Fruit fly (Drosophila melanogaster): ENCODE results near the gene CG34273.

The CG34273 gene

dm6 chr3R:14486469-14486868, 30.4 kb upstream of the CG34273 start (continued):
- TF ChIP-seq Drgx (GFP tag; IDR thresholded peaks at IDR 0.05) (peak; percentile 64), trh (GFP tag; optimal IDR thresholded peaks at IDR 0.05) (no peak), sens (GFP tag) (peak; percentile 38), Atf3 (GFP tag; optimal IDR thresholded peaks at IDR 0.05) (no peak)

- TF ChIP-seq tgo (GFP tag; IDR thresholded peaks at IDR 0.05): peak; percentile 28; the same call in 1 of the 3 replicates
- TF ChIP-seq lmd (GFP tag; IDR thresholded peaks at IDR 0.05): 0 out of 2 replicates have a peak, but pooled peaks have one; percentile 11
- TF ChIP-seq dmrt11E (tag; optimal IDR thresholded peaks at IDR 0.05): peak; percentile 13
- peak in 1 of 2 experiments; percentile 21 for TF ChIP-seq bsh (GFP tag; optimal IDR thresholded peaks at IDR 0.05)
- TF ChIP-seq CG12104 (GFP tag; optimal IDR thresholded peaks at IDR 0.05): no peak
- peak; percentile 6 for TF ChIP-seq CG13424 (tag; optimal IDR thresholded peaks at IDR 0.05)
- peak in 1 of 2 experiments; percentile 31 for TF ChIP-seq Hr51 (GFP tag; optimal IDR thresholded peaks at IDR 0.05)
- TF ChIP-seq CG1603 (tag; optimal IDR thresholded peaks at IDR 0.05): peak; percentile 20
- TF ChIP-seq lola (GFP tag; optimal IDR thresholded peaks at IDR 0.05): peak in 1 of 3 experiments; percentile 8
- TF ChIP-seq phol (tag; optimal IDR thresholded peaks at IDR 0.05): peak; percentile 4
- peak; percentile 24 for TF ChIP-seq Blimp-1 (GFP tag; optimal IDR thresholded peaks at IDR 0.05)
- TF ChIP-seq gcm (GFP tag; optimal IDR thresholded peaks at IDR 0.05): peak; percentile 78
- TF ChIP-seq CG10979 (tag; optimal IDR thresholded peaks at IDR 0.05): peak; percentile 29
- TF ChIP-seq Myb (GFP tag; optimal IDR thresholded peaks at IDR 0.05): no peak
- no peak for TF ChIP-seq eve (GFP tag; optimal IDR thresholded peaks at IDR 0.05)
- TF ChIP-seq CG7839 (tag; optimal IDR thresholded peaks at IDR 0.05): peak; percentile 31
- TF ChIP-seq gem (tag; optimal IDR thresholded peaks at IDR 0.05): peak; percentile 34
- peak; percentile 40 for TF ChIP-seq dmrt99B (tag; optimal IDR thresholded peaks at IDR 0.05)
- TF ChIP-seq CG11504 (tag; optimal IDR thresholded peaks at IDR 0.05): peak; percentile 43
- TF ChIP-seq grau (tag; optimal IDR thresholded peaks at IDR 0.05): peak; percentile 23
- TF ChIP-seq CG12391 (tag; optimal IDR thresholded peaks at IDR 0.05): peak; percentile 14
- peak; percentile 27 for TF ChIP-seq unpg (GFP tag; optimal IDR thresholded peaks at IDR 0.05)
- TF ChIP-seq crc (GFP tag; optimal IDR thresholded peaks at IDR 0.05): no peak
- no peak for TF ChIP-seq h (optimal IDR thresholded peaks at IDR 0.05)
- no peak for TF ChIP-seq ci (GFP tag; IDR thresholded peaks at IDR 0.05)
- peak; percentile 67 for TF ChIP-seq sens (GFP tag)
- TF ChIP-seq CG2712 (tag; optimal IDR thresholded peaks at IDR 0.05): peak; percentile 41
- TF ChIP-seq CG18262 (tag; optimal IDR thresholded peaks at IDR 0.05): peak; percentile 22
- TF ChIP-seq row (GFP tag; IDR thresholded peaks at IDR 0.05): 0 out of 3 replicates have a peak, but pooled peaks have one; percentile 13
- TF ChIP-seq CG16815 (GFP tag; optimal IDR thresholded peaks at IDR 0.05): no peak
- 0 out of 3 replicates have a peak, but pooled peaks have one; percentile 17 for TF ChIP-seq CG17361 (GFP tag; IDR thresholded peaks at IDR 0.05)
- peak; percentile 13; the same call in 1 of the 2 replicates for TF ChIP-seq Rx (GFP tag; IDR thresholded peaks at IDR 0.05)
- peak; percentile 5 for TF ChIP-seq Sox102F (GFP tag; optimal IDR thresholded peaks at IDR 0.05)
- TF ChIP-seq Doc2 (GFP tag; IDR thresholded peaks at IDR 0.05): no peak
- no peak for TF ChIP-seq CG14014 (GFP tag; IDR thresholded peaks at IDR 0.05)
- TF ChIP-seq Oaz (GFP tag; IDR thresholded peaks at IDR 0.05): 0 out of 2 replicates have a peak, but pooled peaks have one; percentile 22
- peak; percentile 39 for TF ChIP-seq Oli (tag; optimal IDR thresholded peaks at IDR 0.05)
These were observed 24.5 kb upstream of the CG34273 start for dm6 chr3R:14492287-14492889.
